Worm (Caenorhabditis elegans) whole organism, L3 larva: ENCODE results near the gene C04E6.8.
A peak's percentile ranks its signal among the peaks of the same experiment; 100 is the strongest.

Experiments used
- R02D3.7 ChIP-seq: fragments of 150-350 bp; optimal IDR thresholded peaks from 2 replicates; lab custom pipeline; 2014; ENCODE audit warnings: missing biosample characterization, missing genetic modification characterization
- ZK546.5 ChIP-seq: sonication (generic microtip); optimal IDR thresholded peaks from 2 replicates; lab custom pipeline; 2017; ENCODE audit warnings: missing biosample characterization, missing genetic modification characterization
- aly-2 ChIP-seq: fragments of 150-350 bp; optimal IDR thresholded peaks from 2 replicates; lab custom pipeline; 2014; ENCODE audit warnings: missing biosample characterization, missing genetic modification characterization
- ama-1 ChIP-seq: fragments of 150-350 bp; optimal IDR thresholded peaks from 2 replicates; lab custom pipeline; 2018
- ceh-16 ChIP-seq: sonication (generic microtip); optimal IDR thresholded peaks from 2 replicates; lab custom pipeline; 2017; ENCODE audit warnings: missing biosample characterization, missing genetic modification characterization
- ceh-28 ChIP-seq: fragments of 150-350 bp; optimal IDR thresholded peaks from 2 replicates; lab custom pipeline; 2014; ENCODE audit warnings: missing biosample characterization, missing genetic modification reagents, missing genetic modification characterization
- ceh-82 ChIP-seq: fragments of 150-350 bp; optimal IDR thresholded peaks from 2 replicates; lab custom pipeline; 2014; ENCODE audit warnings: missing biosample characterization, missing genetic modification characterization
- egl-27 ChIP-seq: sonication (generic microtip); optimal IDR thresholded peaks from 4 replicates; lab custom pipeline; 2017; ENCODE audit warnings: missing biosample characterization, missing genetic modification reagents, missing genetic modification characterization
- egl-5 ChIP-seq: fragments of 150-350 bp; optimal IDR thresholded peaks from 2 replicates; lab custom pipeline; 2017; ENCODE audit warnings: missing biosample characterization, missing genetic modification reagents, missing genetic modification characterization, inconsistent platforms
- elt-2 ChIP-seq: sonication (generic microtip); optimal IDR thresholded peaks from 2 replicates; lab custom pipeline; 2016; ENCODE audit warnings: missing genetic modification reagents, mild to moderate bottlenecking, missing genetic modification characterization, missing compliant biosample characterization
- elt-3 ChIP-seq, 3 experiments: fragments of 150-350 bp in 1 of 3; sonication (generic microtip) in 2 of 3; optimal IDR thresholded peaks; 2 replicates in 2 of 3; 4 replicates in 1 of 3; lab custom pipeline; 2014 to 2017; ENCODE audit warnings: missing biosample characterization in 3 of 3, missing genetic modification characterization in 3 of 3
- fkh-10 ChIP-seq: sonication (generic microtip); optimal IDR thresholded peaks from 2 replicates; lab custom pipeline; 2017; ENCODE audit warnings: missing biosample characterization, missing genetic modification reagents, missing genetic modification characterization
- fos-1 ChIP-seq: fragments of 150-350 bp; optimal IDR thresholded peaks from 2 replicates; lab custom pipeline; 2014; ENCODE audit warnings: missing biosample characterization, missing genetic modification characterization
- hmg-11 ChIP-seq: sonication (generic microtip); optimal IDR thresholded peaks from 2 replicates; lab custom pipeline; 2016; ENCODE audit warnings: missing genetic modification characterization, missing compliant biosample characterization
- jun-1 ChIP-seq: fragments of 150-350 bp; optimal IDR thresholded peaks from 2 replicates; lab custom pipeline; 2014; ENCODE audit warnings: missing biosample characterization, missing genetic modification reagents, missing genetic modification characterization
- lsy-12 ChIP-seq: sonication (generic microtip); optimal IDR thresholded peaks from 2 replicates; lab custom pipeline; 2016; ENCODE audit warnings: mild to moderate bottlenecking, missing genetic modification characterization, missing compliant biosample characterization
- mdl-1 ChIP-seq: fragments of 150-350 bp; optimal IDR thresholded peaks from 2 replicates; lab custom pipeline; 2014; ENCODE audit warnings: missing biosample characterization, missing genetic modification characterization
- mml-1 ChIP-seq: fragments of 150-350 bp; sonication (generic microtip); optimal IDR thresholded peaks from 3 replicates; lab custom pipeline; 2014; ENCODE audit warnings: missing biosample characterization, missing genetic modification characterization
- nfya-1 ChIP-seq: sonication (generic microtip); optimal IDR thresholded peaks from 2 replicates; lab custom pipeline; 2017; ENCODE audit warnings: missing genetic modification characterization, mild to moderate bottlenecking, missing compliant biosample characterization, antibody characterized with exemption, moderate library complexity; ENCODE audit not compliant: insufficient read depth
- nhr-11 ChIP-seq: fragments of 150-350 bp; optimal IDR thresholded peaks from 2 replicates; lab custom pipeline; 2014; ENCODE audit warnings: missing biosample characterization, missing genetic modification characterization
- nhr-23 ChIP-seq: fragments of 150-350 bp; optimal IDR thresholded peaks from 2 replicates; lab custom pipeline; 2014; ENCODE audit warnings: missing biosample characterization, missing genetic modification reagents, missing genetic modification characterization
- nhr-237 ChIP-seq: fragments of 150-350 bp; optimal IDR thresholded peaks from 2 replicates; lab custom pipeline; 2014; ENCODE audit warnings: missing biosample characterization, missing genetic modification characterization
- nhr-25 ChIP-seq: sonication (generic microtip); optimal IDR thresholded peaks from 2 replicates; lab custom pipeline; 2017; ENCODE audit warnings: missing biosample characterization, missing genetic modification characterization
- nhr-43 ChIP-seq: sonication (generic microtip); optimal IDR thresholded peaks from 2 replicates; lab custom pipeline; 2016; ENCODE audit warnings: mild to moderate bottlenecking, missing genetic modification characterization, missing compliant biosample characterization; ENCODE audit not compliant: poor library complexity, severe bottlenecking
- nhr-77 ChIP-seq: fragments of 150-350 bp; optimal IDR thresholded peaks from 2 replicates; lab custom pipeline; 2014; ENCODE audit warnings: missing biosample characterization, missing genetic modification characterization
- pha-4 ChIP-seq: fragments of 150-350 bp; optimal IDR thresholded peaks from 2 replicates; lab custom pipeline; 2014; ENCODE audit warnings: missing biosample characterization, missing genetic modification reagents, missing genetic modification characterization
- pqm-1 ChIP-seq: fragments of 150-350 bp; optimal IDR thresholded peaks from 2 replicates; lab custom pipeline; 2017; ENCODE audit warnings: missing biosample characterization, missing genetic modification characterization, inconsistent platforms
- sea-2 ChIP-seq: fragments of 150-350 bp; sonication (generic microtip); optimal IDR thresholded peaks from 4 replicates; lab custom pipeline; 2014; ENCODE audit warnings: missing biosample characterization, missing genetic modification reagents, missing genetic modification characterization
- skn-1 ChIP-seq: fragments of 150-350 bp; optimal IDR thresholded peaks from 2 replicates; lab custom pipeline; 2014; ENCODE audit warnings: missing biosample characterization, missing genetic modification characterization
- snpc-4 ChIP-seq: fragments of 150-350 bp; optimal IDR thresholded peaks from 2 replicates; lab custom pipeline; 2014; ENCODE audit warnings: missing biosample characterization, missing genetic modification characterization
- tbx-2 ChIP-seq: sonication (generic microtip); optimal IDR thresholded peaks from 2 replicates; lab custom pipeline; 2016; ENCODE audit warnings: mild to moderate bottlenecking, missing genetic modification characterization, missing compliant biosample characterization
- unc-39 ChIP-seq: sonication (generic microtip); optimal IDR thresholded peaks from 4 replicates; lab custom pipeline; 2017; ENCODE audit warnings: missing biosample characterization, missing genetic modification characterization
- unc-62 ChIP-seq: fragments of 150-350 bp; sonication (generic microtip); optimal IDR thresholded peaks from 4 replicates; lab custom pipeline; 2014; ENCODE audit warnings: missing biosample characterization, missing genetic modification reagents, missing genetic modification characterization
- ztf-4 ChIP-seq: fragments of 150-350 bp; optimal IDR thresholded peaks from 2 replicates; lab custom pipeline; 2014; ENCODE audit warnings: missing biosample characterization, missing genetic modification characterization

Gene C04E6.8

DNA sequence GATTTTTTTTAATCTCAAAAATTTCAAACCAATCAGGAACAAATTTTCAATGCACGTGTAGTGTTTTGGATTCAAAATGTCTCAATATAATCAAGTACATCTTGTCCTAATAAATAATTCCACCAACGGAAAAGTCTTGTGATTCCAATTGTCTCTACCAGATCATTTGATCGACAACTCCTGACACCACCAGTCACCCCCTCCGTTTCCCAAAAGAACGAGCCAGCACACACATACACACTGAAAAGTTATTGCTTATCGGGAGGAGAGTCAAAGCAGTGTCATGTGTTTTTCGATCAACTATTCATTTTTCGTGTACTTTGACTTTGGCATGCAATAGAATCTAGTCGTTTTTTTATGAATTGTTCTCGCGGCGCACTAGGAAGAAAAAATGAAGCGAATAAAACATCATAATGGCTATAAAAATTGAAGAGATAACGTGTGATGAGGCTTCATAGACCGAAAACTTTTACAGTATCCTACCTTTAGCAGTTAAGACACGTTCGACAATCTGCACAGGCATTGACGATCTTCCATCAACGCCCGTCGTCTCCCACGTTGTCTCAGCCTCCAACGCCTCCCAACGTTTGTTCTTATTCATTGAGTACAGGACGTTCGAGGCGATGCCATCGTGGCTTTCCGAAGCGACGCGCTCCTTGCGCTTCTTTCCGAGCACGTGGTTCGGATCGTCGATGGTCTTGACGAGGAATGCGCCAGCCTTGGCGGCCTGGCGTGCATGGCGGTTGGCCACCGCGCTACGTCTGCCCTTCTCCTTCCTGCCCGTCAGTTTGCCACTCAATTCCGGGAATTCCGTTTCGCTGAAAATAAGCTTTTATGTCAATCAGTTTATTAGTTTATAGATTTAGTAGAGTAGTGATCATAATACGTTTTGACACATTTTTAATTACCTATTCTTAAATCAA is 40.0 kb downstream of the C04E6.8 start:
- TF ChIP-seq nhr-77 (tag; lab: Kevin White, UChicago) (no peak), skn-1 (tag; lab: Kevin White, UChicago) (peak; percentile 39), jun-1 (tag; lab: Kevin White, UChicago) (peak; percentile 77), egl-5 (tag; lab: Kevin White, UChicago) (peak; percentile 82), pha-4 (tag; lab: Kevin White, UChicago) (peak; percentile 28), hmg-11 (tag; lab: Kevin White, UChicago) (no peak), aly-2 (tag; lab: Kevin White, UChicago) (no peak), nhr-23 (tag; lab: Kevin White, UChicago) (peak; percentile 27), fkh-10 (no peak), elt-2 (tag; lab: Kevin White, UChicago) (peak; percentile 87), nfya-1 (tag; lab: Kevin White, UChicago) (peak; percentile 33), nhr-11 (tag; lab: Kevin White, UChicago) (peak; percentile 45), pqm-1 (tag; lab: Kevin White, UChicago) (peak; percentile 91), egl-27 (tag; lab: Kevin White, UChicago) (no peak), ama-1 (peak; percentile 62)
- TF ChIP-seq, all 47 proteins: peak for 10

DNA sequence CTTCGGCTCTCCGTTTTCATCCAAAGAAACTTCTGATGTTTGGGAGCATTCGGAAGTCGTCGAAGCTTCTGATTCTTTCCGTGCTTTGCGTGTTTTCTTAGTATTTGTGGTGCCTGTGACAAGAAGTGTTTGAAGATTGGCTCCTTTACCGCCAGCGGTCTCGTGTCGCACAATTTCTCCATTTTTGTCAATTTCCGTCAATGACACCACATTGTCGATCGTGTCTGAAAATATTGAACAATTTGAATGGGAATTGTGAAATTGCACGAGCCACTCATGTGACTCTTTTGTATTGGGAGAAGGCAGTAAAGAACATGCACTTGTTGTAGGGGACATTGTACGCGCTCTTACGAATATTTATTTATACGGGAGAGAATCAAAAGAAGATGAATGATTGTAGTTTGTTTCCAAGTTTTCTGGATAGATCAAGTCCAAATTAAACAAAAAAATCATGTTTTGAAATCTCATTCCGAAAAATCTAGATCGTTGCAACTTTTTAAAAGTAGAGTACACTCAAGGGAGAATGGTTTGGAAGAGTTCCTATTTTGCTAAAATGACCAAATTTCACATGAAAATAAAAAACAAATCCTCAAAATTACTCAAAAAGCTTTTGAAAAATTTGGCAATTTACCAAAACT is 41.0 kb downstream of the C04E6.8 start:
- no peak for TF ChIP-seq nhr-23 (tag; lab: Kevin White, UChicago)
- TF ChIP-seq ama-1 = peak; percentile 74
- peak; percentile 48 for TF ChIP-seq pha-4 (tag; lab: Kevin White, UChicago)
- TF ChIP-seq elt-3 (tag; optimal IDR thresholded peaks at IDR 0.05; lab: Kevin White, UChicago) = no peak
- TF ChIP-seq snpc-4 = no peak
- TF ChIP-seq ztf-4 (tag; lab: Kevin White, UChicago) = no peak
- TF ChIP-seq fos-1 (tag; lab: Kevin White, UChicago) = no peak
- TF ChIP-seq unc-39 = no peak
- TF ChIP-seq pqm-1 (tag; lab: Kevin White, UChicago) = peak; percentile 70
- no peak for TF ChIP-seq nfya-1 (tag; lab: Kevin White, UChicago)
- peak; percentile 51 for TF ChIP-seq elt-2 (tag; lab: Kevin White, UChicago)

DNA sequence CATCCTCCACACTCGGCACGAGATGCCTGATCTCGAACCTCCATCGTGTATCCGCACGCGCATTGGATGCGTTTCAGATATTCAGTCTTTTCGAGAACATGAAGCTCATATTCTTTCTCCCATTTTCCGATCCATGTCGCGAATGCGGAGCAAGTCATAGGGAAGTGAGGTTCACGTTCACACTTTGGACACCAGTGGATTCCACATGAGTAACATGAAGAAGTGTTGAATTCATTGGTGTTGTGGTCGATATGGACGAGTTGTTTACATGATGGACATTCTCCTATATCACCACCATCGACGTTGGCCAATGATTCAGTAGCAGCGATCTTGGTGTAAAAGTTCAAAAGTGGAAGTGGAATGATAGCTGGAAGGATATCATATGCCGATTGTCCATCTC is 42.7 kb downstream of the C04E6.8 start:
- TF ChIP-seq ZK546.5 (tag; lab: Kevin White, UChicago) (no peak), nhr-25 (peak; percentile 32)

DNA sequence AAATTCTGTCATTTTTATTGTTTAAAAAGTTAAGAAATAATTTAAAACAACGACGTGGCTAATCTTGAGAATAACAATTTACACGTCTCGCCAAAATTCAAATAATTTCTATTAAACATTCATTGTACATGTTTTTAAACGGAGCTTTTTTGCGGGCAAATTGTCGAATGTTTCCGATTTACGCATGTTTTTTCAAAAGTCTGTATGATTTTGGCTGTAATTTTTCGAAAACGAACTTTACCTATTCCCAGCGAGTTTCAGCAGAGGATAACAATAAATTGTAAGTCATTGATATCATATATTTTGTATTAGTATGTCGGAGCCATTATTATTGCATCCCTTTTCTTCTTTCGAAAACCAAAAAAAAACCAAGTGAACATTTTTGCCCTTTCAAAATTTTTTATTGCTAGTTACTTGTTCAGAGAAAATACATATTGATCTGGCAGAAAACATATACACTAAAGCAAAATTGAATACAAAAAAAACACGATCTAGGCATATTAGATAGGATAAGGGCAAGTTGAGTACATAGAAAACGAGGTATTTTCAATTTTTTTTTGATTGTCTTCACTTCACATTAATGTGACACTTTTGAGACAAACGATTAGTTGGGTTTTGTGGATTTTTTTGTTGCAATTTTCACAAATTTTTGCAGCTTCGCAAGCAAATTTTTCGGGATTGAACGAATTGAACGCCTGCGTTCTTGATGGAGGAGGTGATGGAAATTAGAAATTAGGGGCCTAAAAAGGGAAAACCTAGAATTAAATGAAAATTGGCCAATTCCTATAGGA is 44.9 kb downstream of the C04E6.8 start, which contains the start of gene F26F12.2:
TSS of gene F26F12.2 (minus strand) at position 38 of the 791 bp plus-strand sequence.
- TF ChIP-seq nfya-1 (tag; lab: Kevin White, UChicago) = no peak
- TF ChIP-seq hmg-11 (tag; lab: Kevin White, UChicago) = no peak
- peak; percentile 56 for TF ChIP-seq nhr-25
- TF ChIP-seq lsy-12 (tag; lab: Kevin White, UChicago) = peak; percentile 46
- TF ChIP-seq ceh-82 (tag; lab: Kevin White, UChicago) = no peak
- peak; percentile 85 for TF ChIP-seq ama-1
- peak; percentile 73 for TF ChIP-seq nhr-43 (tag; lab: Kevin White, UChicago)
- TF ChIP-seq sea-2 (GFP tag; lab: Kevin White, UChicago) = no peak
- no peak for TF ChIP-seq mdl-1 (tag; lab: Kevin White, UChicago)
- no peak for TF ChIP-seq nhr-237 (tag; lab: Kevin White, UChicago)
- no peak for TF ChIP-seq tbx-2
- no peak for TF ChIP-seq ceh-28 (tag; lab: Kevin White, UChicago)
- peak; percentile 45 for TF ChIP-seq nhr-23 (tag; lab: Kevin White, UChicago)
- peak; percentile 7 for TF ChIP-seq elt-2 (tag; lab: Kevin White, UChicago)
- TF ChIP-seq unc-62 = no peak
- TF ChIP-seq R02D3.7 (tag; lab: Kevin White, UChicago) = no peak
- TF ChIP-seq mml-1 = no peak
- no peak for TF ChIP-seq fkh-10
- TF ChIP-seq ceh-16 (tag; lab: Kevin White, UChicago) = no peak
- peak; percentile 4 for TF ChIP-seq jun-1 (tag; lab: Kevin White, UChicago)
